Fruit fly (Drosophila melanogaster) whole organism, prepupa: ENCODE results near the gene Tudor-SN.

ENCODE experiments used
- Blimp-1 ChIP-seq: fragments of 200-800 bp; sonication (Bioruptor generic); optimal IDR thresholded peaks from 3 replicates; lab custom pipeline; 2017; ENCODE audit warnings: missing biosample characterization, missing genetic modification characterization, mild to moderate bottlenecking, moderate library complexity, missing genetic modification reagents
- CG10669 ChIP-seq: fragments of 200-800 bp; sonication (Bioruptor generic); optimal IDR thresholded peaks from 3 replicates; lab custom pipeline; 2018; ENCODE audit warnings: missing biosample characterization, mild to moderate bottlenecking, missing genetic modification characterization, moderate library complexity
- CG16779 ChIP-seq: fragments of 200-800 bp; sonication (Bioruptor generic); optimal IDR thresholded peaks from 3 replicates; lab custom pipeline; 2017; ENCODE audit warnings: missing biosample characterization, mild to moderate bottlenecking, missing genetic modification characterization
- CG34406 ChIP-seq: fragments of 200-800 bp; sonication (Bioruptor generic); optimal IDR thresholded peaks from 3 replicates; lab custom pipeline; 2016; ENCODE audit warnings: missing biosample characterization, missing genetic modification characterization
- CG8632 ChIP-seq: fragments of 200-800 bp; sonication (Bioruptor generic); optimal IDR thresholded peaks from 3 replicates; lab custom pipeline; 2016; ENCODE audit warnings: missing biosample characterization, missing genetic modification characterization
- Ets96B ChIP-seq: fragments of 200-800 bp; optimal IDR thresholded peaks from 2 replicates; lab custom pipeline; 2019; ENCODE audit warnings: missing biosample characterization, mild to moderate bottlenecking, missing genetic modification characterization, moderate library complexity
- Gug ChIP-seq: fragments of 200-800 bp; sonication (Bioruptor generic); IDR thresholded peaks from 2 replicates; pipeline ENCODE4 v1.3.6; 2022; ENCODE audit warnings: missing biosample characterization, missing genetic modification characterization
- Hr39 ChIP-seq: fragments of 200-800 bp; sonication (Bioruptor generic); optimal IDR thresholded peaks from 2 replicates; lab custom pipeline; 2016; ENCODE audit warnings: missing biosample characterization, missing genetic modification characterization
- OdsH ChIP-seq: fragments of 200-800 bp; sonication (Bioruptor generic); optimal IDR thresholded peaks from 3 replicates; lab custom pipeline; 2016; ENCODE audit warnings: missing biosample characterization, missing genetic modification characterization
- Sox15 ChIP-seq: fragments of 200-800 bp; sonication (Bioruptor generic); optimal IDR thresholded peaks from 3 replicates; lab custom pipeline; 2016; ENCODE audit warnings: missing biosample characterization, missing genetic modification characterization
- eg ChIP-seq: fragments of 200-800 bp; sonication (Bioruptor generic); IDR thresholded peaks from 3 replicates; pipeline ENCODE4 v1.3.6; 2022; ENCODE audit warnings: missing biosample characterization, missing genetic modification characterization
- vri ChIP-seq: fragments of 200-800 bp; sonication (Bioruptor generic); optimal IDR thresholded peaks from 3 replicates; lab custom pipeline; 2016; ENCODE audit warnings: missing biosample characterization, mild to moderate bottlenecking, missing genetic modification characterization

dm6 chr3L:264378-265151 lies at the start of gene Tudor-SN, which contains the start of gene mRpL17:
- no peak for TF ChIP-seq Sox15 (GFP tag; lab: Kevin White, UChicago)
- no peak for TF ChIP-seq CG16779
- TF ChIP-seq CG10669 = no peak
- TF ChIP-seq Ets96B (tag; lab: Kevin White, UChicago) = no peak
- peak; percentile 55 for TF ChIP-seq OdsH (GFP tag; lab: Kevin White, UChicago)
- TF ChIP-seq Blimp-1 (GFP tag; lab: Kevin White, UChicago) = no peak
- no peak for TF ChIP-seq Gug (GFP tag; lab: Robert Waterston, UW)
- TF ChIP-seq vri (GFP tag; lab: Kevin White, UChicago) = peak; percentile 61
- peak; percentile 43 for TF ChIP-seq Hr39 (GFP tag; lab: Kevin White, UChicago)
- TF ChIP-seq CG34406 = no peak
- no peak for TF ChIP-seq eg (GFP tag; lab: Robert Waterston, UW)
- TF ChIP-seq CG8632 (GFP tag; lab: Kevin White, UChicago) = peak; percentile 12
